Fruit fly (Drosophila melanogaster): Measurements from ENCODE around the gene CG14089.

dm6 chr3L:19328076-19328475 lies 47.5 kb upstream of the CG14089 start:
- TF ChIP-seq CG13287 (GFP tag; IDR thresholded peaks at IDR 0.05; ENCODE audit: partially characterized antibody) (no peak), ci (GFP tag; IDR thresholded peaks at IDR 0.05) (no peak), ewg (GFP tag; optimal IDR thresholded peaks at IDR 0.05) (no peak), CG11695 (GFP tag; IDR thresholded peaks at IDR 0.05) (no peak), CG9727 (GFP tag; optimal IDR thresholded peaks at IDR 0.05) (no peak), CG14965 (GFP tag; optimal IDR thresholded peaks at IDR 0.05; ENCODE audit: borderline replicate concordance) (no peak), Doc2 (GFP tag; IDR thresholded peaks at IDR 0.05) (no peak)
